1 fruit fly cellular context compared by ENCODE assay signal in the genomic region with DNA sequence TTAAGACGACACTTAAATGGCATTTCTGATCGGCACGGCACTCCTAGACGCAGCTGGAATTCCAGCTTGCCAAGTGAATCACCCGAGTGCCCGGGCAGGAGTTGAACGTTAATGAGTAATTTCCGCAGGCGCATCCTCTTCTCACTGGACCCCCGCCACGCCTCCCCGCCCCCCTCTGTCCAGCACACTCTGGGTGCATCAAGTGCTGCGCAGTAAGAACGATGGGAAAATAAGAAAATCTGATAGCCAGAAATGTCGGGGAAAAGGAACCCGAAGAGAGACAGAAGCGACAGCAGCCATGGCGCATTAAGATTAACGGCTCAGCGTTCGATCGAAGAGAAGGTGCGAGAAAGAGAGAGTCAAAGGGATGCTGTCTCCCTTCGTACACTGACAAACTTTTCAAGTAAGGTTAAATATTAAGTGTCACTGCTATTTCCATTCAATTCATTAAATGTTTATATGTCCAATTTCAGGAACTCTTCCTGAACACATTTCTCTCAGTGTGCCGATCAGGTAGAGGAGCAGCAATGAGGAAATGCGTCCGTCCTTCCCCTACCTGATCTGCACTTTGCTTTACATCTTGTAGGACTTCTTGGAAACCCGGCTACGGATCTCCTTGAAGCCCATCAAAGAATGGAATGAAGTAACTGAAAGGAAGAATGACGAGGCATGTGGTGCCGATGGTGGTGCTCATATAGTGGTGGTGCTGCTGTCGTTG.
TF ChIP-seq lines count a peak whose summit lies in the region.

No protein-coding gene starts in this region.

TF ChIP-seq in whole organism, embryonic, 481 proteins besides CTCF, POLR2A, EP300 and RAD21 (continued from another document and continues in another):
- TF ChIP-seq Antp (GFP tag; optimal IDR thresholded peaks at IDR 0.05; lab: Kevin White, UChicago) (peak; percentile 76), Adf1 (GFP tag; IDR thresholded peaks at IDR 0.05; lab: Robert Waterston, UW) (no peak), CG8478 (optimal IDR thresholded peaks at IDR 0.05; lab: Kevin White, UChicago) (no peak), CG2889 (GFP tag; IDR thresholded peaks at IDR 0.05; lab: Robert Waterston, UW) (no peak), CG18262 (tag; optimal IDR thresholded peaks at IDR 0.05; lab: Kevin White, UChicago) (peak; percentile 88), pan (optimal IDR thresholded peaks at IDR 0.05; lab: Kevin White, UChicago) (no peak), pan (GFP tag; optimal IDR thresholded peaks at IDR 0.05 in 1 of 2, IDR thresholded peaks at IDR 0.05 in 1 of 2) (peak in 1 of 2 experiments; percentile 48), NfI (GFP tag; optimal IDR thresholded peaks at IDR 0.05; lab: Kevin White, UChicago) (no peak), CG12391 (tag; optimal IDR thresholded peaks at IDR 0.05; lab: Kevin White, UChicago) (peak; percentile 74), CG8359 (GFP tag; optimal IDR thresholded peaks at IDR 0.05; lab: Kevin White, UChicago; ENCODE audit: borderline replicate concordance) (peak; percentile 31), Kr (GFP tag; optimal IDR thresholded peaks at IDR 0.05; lab: Kevin White, UChicago) (peak; percentile 38), CG15011 (GFP tag; optimal IDR thresholded peaks at IDR 0.05; lab: Kevin White, UChicago) (no peak), CG32767 (GFP tag; IDR thresholded peaks at IDR 0.05; lab: Robert Waterston, UW) (no peak), CG10462 (GFP tag; optimal IDR thresholded peaks at IDR 0.05; lab: Kevin White, UChicago) (peak; percentile 63), CG31388 (GFP tag; optimal IDR thresholded peaks at IDR 0.05; lab: Kevin White, UChicago) (no peak), kay (GFP tag; optimal IDR thresholded peaks at IDR 0.05; lab: Kevin White, UChicago) (peak; percentile 48), CoRest (tag; optimal IDR thresholded peaks at IDR 0.05; lab: Kevin White, UChicago) (peak; percentile 63), CG34376 (GFP tag; optimal IDR thresholded peaks at IDR 0.05; lab: Kevin White, UChicago) (no peak), E2f1 (GFP tag; IDR thresholded peaks at IDR 0.05; lab: Robert Waterston, UW) (peak; percentile 43; the same call in 1 of the 2 replicates), gfzf (GFP tag; optimal IDR thresholded peaks at IDR 0.05; lab: Kevin White, UChicago) (no peak), Ptx1 (GFP tag; IDR thresholded peaks at IDR 0.05; lab: Robert Waterston, UW) (0 out of 2 replicates have a peak, but pooled peaks have one; percentile 25), p53 (GFP tag; optimal IDR thresholded peaks at IDR 0.05; lab: Kevin White, UChicago) (peak; percentile 51), her (GFP tag; optimal IDR thresholded peaks at IDR 0.05; lab: Kevin White, UChicago) (peak; percentile 54), Oaz (GFP tag; IDR thresholded peaks at IDR 0.05; lab: Robert Waterston, UW) (no peak), Meics (GFP tag; optimal IDR thresholded peaks at IDR 0.05; lab: Kevin White, UChicago) (no peak), CG7556 (GFP tag; optimal IDR thresholded peaks at IDR 0.05; lab: Kevin White, UChicago) (peak; percentile 56), insv (GFP tag; optimal IDR thresholded peaks at IDR 0.05; lab: Kevin White, UChicago) (peak in 1 of 2 experiments; percentile 32), phol (tag; optimal IDR thresholded peaks at IDR 0.05; lab: Kevin White, UChicago) (peak; percentile 80), CG10147 (GFP tag; optimal IDR thresholded peaks at IDR 0.05; lab: Kevin White, UChicago) (no peak), CG7745 (tag; optimal IDR thresholded peaks at IDR 0.05; lab: Kevin White, UChicago) (peak; percentile 44), CG18764 (GFP tag; optimal IDR thresholded peaks at IDR 0.05; lab: Kevin White, UChicago) (peak; percentile 50), CG10979 (tag; optimal IDR thresholded peaks at IDR 0.05; lab: Kevin White, UChicago) (peak; percentile 87), CG34224 (GFP tag; IDR thresholded peaks at IDR 0.05; lab: Robert Waterston, UW; ENCODE audit: partially characterized antibody) (no peak), aop (GFP tag; IDR thresholded peaks at IDR 0.05; lab: Robert Waterston, UW) (peak; percentile 89), CG9727 (GFP tag; optimal IDR thresholded peaks at IDR 0.05; lab: Kevin White, UChicago) (peak; percentile 89), maf-S (GFP tag; optimal IDR thresholded peaks at IDR 0.05; lab: Kevin White, UChicago) (peak; percentile 17), CG9797 (GFP tag; optimal IDR thresholded peaks at IDR 0.05; lab: Kevin White, UChicago) (peak; percentile 9), Eip74EF (GFP tag; optimal IDR thresholded peaks at IDR 0.05; lab: Kevin White, UChicago) (peak in 1 of 2 experiments; percentile 7), Hsf (GFP tag; optimal IDR thresholded peaks at IDR 0.05; lab: Kevin White, UChicago) (peak; percentile 56), CG14441 (GFP tag; IDR thresholded peaks at IDR 0.05; lab: Robert Waterston, UW) (no peak), dan (GFP tag; IDR thresholded peaks at IDR 0.05; lab: Robert Waterston, UW) (peak; percentile 86), stc (GFP tag; IDR thresholded peaks at IDR 0.05; lab: Robert Waterston, UW) (no peak), CG4404 (GFP tag; IDR thresholded peaks at IDR 0.05; lab: Robert Waterston, UW) (peak; percentile 93), CG14965 (GFP tag; optimal IDR thresholded peaks at IDR 0.05; lab: Kevin White, UChicago; ENCODE audit: borderline replicate concordance) (no peak), Mrtf (GFP tag; IDR thresholded peaks at IDR 0.05; lab: Robert Waterston, UW) (no peak), CG5180 (GFP tag; optimal IDR thresholded peaks at IDR 0.05; lab: Kevin White, UChicago) (no peak), HLH54F (GFP tag; optimal IDR thresholded peaks at IDR 0.05; lab: Kevin White, UChicago) (peak; percentile 40), lola (GFP tag; optimal IDR thresholded peaks at IDR 0.05; lab: Kevin White, UChicago) (peak in 1 of 3 experiments; percentile 90), TFAM (GFP tag; optimal IDR thresholded peaks at IDR 0.05; lab: Kevin White, UChicago) (no peak), CG7987 (GFP tag; optimal IDR thresholded peaks at IDR 0.05; lab: Kevin White, UChicago) (no peak), PHDP (tag; optimal IDR thresholded peaks at IDR 0.05; lab: Kevin White, UChicago) (no peak), CG10959 (GFP tag; IDR thresholded peaks at IDR 0.05; lab: Robert Waterston, UW) (peak; percentile 91), Sox100B (GFP tag; optimal IDR thresholded peaks at IDR 0.05; lab: Kevin White, UChicago) (peak; percentile 23), grau (tag; optimal IDR thresholded peaks at IDR 0.05; lab: Kevin White, UChicago) (peak; percentile 67), pzg (GFP tag; optimal IDR thresholded peaks at IDR 0.05; lab: Kevin White, UChicago) (no peak), gsb (GFP tag; IDR thresholded peaks at IDR 0.05; lab: Robert Waterston, UW) (no peak), CG14050 (GFP tag; IDR thresholded peaks at IDR 0.05; lab: Robert Waterston, UW) (no peak), wor (GFP tag; IDR thresholded peaks at IDR 0.05; lab: Robert Waterston, UW) (no peak), CG17385 (GFP tag; optimal IDR thresholded peaks at IDR 0.05; lab: Kevin White, UChicago) (peak; percentile 3), Lim3 (GFP tag; IDR thresholded peaks at IDR 0.05; lab: Robert Waterston, UW) (no peak), twi (tag; optimal IDR thresholded peaks at IDR 0.05; lab: Kevin White, UChicago) (peak; percentile 89), CG1529 (GFP tag; optimal IDR thresholded peaks at IDR 0.05; lab: Kevin White, UChicago) (peak; percentile 48), B-H1 (GFP tag; IDR thresholded peaks at IDR 0.05; lab: Robert Waterston, UW) (no peak), Dek (tag; optimal IDR thresholded peaks at IDR 0.05; lab: Kevin White, UChicago) (no peak), CG6654 (GFP tag; optimal IDR thresholded peaks at IDR 0.05; lab: Kevin White, UChicago) (no peak), Nf-YA (GFP tag; IDR thresholded peaks at IDR 0.05; lab: Robert Waterston, UW) (no peak), CG1832 (GFP tag; optimal IDR thresholded peaks at IDR 0.05; lab: Kevin White, UChicago) (peak; percentile 60), Fer3 (tag; optimal IDR thresholded peaks at IDR 0.05; lab: Kevin White, UChicago) (no peak), Awh (GFP tag; IDR thresholded peaks at IDR 0.05; lab: Robert Waterston, UW) (peak; percentile 63), Fer2 (tag; optimal IDR thresholded peaks at IDR 0.05; lab: Kevin White, UChicago) (no peak), Dp (GFP tag; optimal IDR thresholded peaks at IDR 0.05; lab: Kevin White, UChicago) (no peak), dysf (GFP tag; IDR thresholded peaks at IDR 0.05; lab: Robert Waterston, UW) (0 out of 3 replicates have a peak, but pooled peaks have one; percentile 26), peb (GFP tag; IDR thresholded peaks at IDR 0.05; lab: Robert Waterston, UW) (peak; percentile 63; the same call in 1 of the 2 replicates), crol (GFP tag; IDR thresholded peaks at IDR 0.05; lab: Robert Waterston, UW) (peak; percentile 93), CG3281 (GFP tag; optimal IDR thresholded peaks at IDR 0.05; lab: Kevin White, UChicago) (no peak), en (GFP tag; optimal IDR thresholded peaks at IDR 0.05; lab: Kevin White, UChicago) (peak; percentile 35), lmd (GFP tag; IDR thresholded peaks at IDR 0.05; lab: Robert Waterston, UW) (peak; percentile 26; the same call in 1 of the 2 replicates), CG9876 (GFP tag; optimal IDR thresholded peaks at IDR 0.05; lab: Kevin White, UChicago) (peak; percentile 25), Dref (GFP tag; IDR thresholded peaks at IDR 0.05; lab: Robert Waterston, UW) (no peak), CG7839 (tag; optimal IDR thresholded peaks at IDR 0.05; lab: Kevin White, UChicago) (peak; percentile 59), ind (GFP tag; optimal IDR thresholded peaks at IDR 0.05; lab: Kevin White, UChicago) (peak; percentile 36), slou (GFP tag; optimal IDR thresholded peaks at IDR 0.05; lab: Kevin White, UChicago) (no peak), Lhr (GFP tag; optimal IDR thresholded peaks at IDR 0.05; lab: Kevin White, UChicago) (peak; percentile 22), CG12219 (GFP tag; optimal IDR thresholded peaks at IDR 0.05; lab: Kevin White, UChicago) (peak; percentile 61), Jarid2 (GFP tag; optimal IDR thresholded peaks at IDR 0.05; lab: Kevin White, UChicago) (no peak), salm (tag; optimal IDR thresholded peaks at IDR 0.05; lab: Kevin White, UChicago) (peak; percentile 48), D (optimal IDR thresholded peaks at IDR 0.05; lab: Kevin White, UChicago) (peak; percentile 94), D (GFP tag; optimal IDR thresholded peaks at IDR 0.05; lab: Kevin White, UChicago) (peak; percentile 76), Vsx1 (GFP tag; optimal IDR thresholded peaks at IDR 0.05; lab: Kevin White, UChicago) (peak; percentile 38), CG6813 (GFP tag; optimal IDR thresholded peaks at IDR 0.05; lab: Kevin White, UChicago) (peak; percentile 69), CrebB (tag; optimal IDR thresholded peaks at IDR 0.05; lab: Kevin White, UChicago) (no peak), crp (GFP tag; optimal IDR thresholded peaks at IDR 0.05; lab: Kevin White, UChicago) (no peak), jigr1 (GFP tag; IDR thresholded peaks at IDR 0.05; lab: Robert Waterston, UW) (no peak), Hmr (GFP tag; optimal IDR thresholded peaks at IDR 0.05; lab: Kevin White, UChicago) (no peak), hbn (GFP tag; IDR thresholded peaks at IDR 0.05; lab: Robert Waterston, UW; ENCODE audit: partially characterized antibody) (no peak), fd102C (GFP tag; optimal IDR thresholded peaks at IDR 0.05; lab: Kevin White, UChicago) (peak; percentile 94), CG30020 (tag; optimal IDR thresholded peaks at IDR 0.05; lab: Kevin White, UChicago) (peak; percentile 21), zfh1 (GFP tag; IDR thresholded peaks at IDR 0.05; lab: Robert Waterston, UW) (peak; percentile 87), Hr51 (GFP tag; optimal IDR thresholded peaks at IDR 0.05; lab: Kevin White, UChicago) (peak in 1 of 2 experiments; percentile 72), luna (GFP tag; optimal IDR thresholded peaks at IDR 0.05; lab: Kevin White, UChicago) (no peak), tgo (GFP tag; IDR thresholded peaks at IDR 0.05; lab: Robert Waterston, UW) (no peak; the same call in 2 of the 3 replicates), Rfx (GFP tag; IDR thresholded peaks at IDR 0.05; lab: Robert Waterston, UW) (no peak), MTF-1 (GFP tag; optimal IDR thresholded peaks at IDR 0.05; lab: Kevin White, UChicago; ENCODE audit: borderline replicate concordance) (no peak), Aef1 (GFP tag; IDR thresholded peaks at IDR 0.05; lab: Robert Waterston, UW) (no peak), CG34422 (GFP tag; IDR thresholded peaks at IDR 0.05; lab: Robert Waterston, UW) (0 out of 3 replicates have a peak, but pooled peaks have one; percentile 24), CG17361 (GFP tag; IDR thresholded peaks at IDR 0.05; lab: Robert Waterston, UW) (peak; percentile 80), CG16779 (GFP tag; IDR thresholded peaks at IDR 0.05; lab: Robert Waterston, UW) (no peak), psq (GFP tag; optimal IDR thresholded peaks at IDR 0.05; lab: Kevin White, UChicago) (peak; percentile 70), CG4854 (GFP tag; optimal IDR thresholded peaks at IDR 0.05; lab: Kevin White, UChicago) (no peak), E2f2 (GFP tag; IDR thresholded peaks at IDR 0.05; lab: Robert Waterston, UW) (no peak), nerfin-2 (GFP tag; IDR thresholded peaks at IDR 0.05; lab: Robert Waterston, UW; ENCODE audit: partially characterized antibody) (no peak), disco-r (GFP tag; optimal IDR thresholded peaks at IDR 0.05; lab: Kevin White, UChicago) (peak; percentile 13), CG1602 (GFP tag; optimal IDR thresholded peaks at IDR 0.05; lab: Kevin White, UChicago) (peak; percentile 61), ems (GFP tag; optimal IDR thresholded peaks at IDR 0.05; lab: Kevin White, UChicago) (no peak), CG1024 (GFP tag; IDR thresholded peaks at IDR 0.05; lab: Robert Waterston, UW) (peak; percentile 68), toy (GFP tag; IDR thresholded peaks at IDR 0.05; lab: Robert Waterston, UW) (no peak), CG10654 (GFP tag; optimal IDR thresholded peaks at IDR 0.05; lab: Kevin White, UChicago) (peak; percentile 44), CG11247 (GFP tag; IDR thresholded peaks at IDR 0.05; lab: Robert Waterston, UW) (no peak), crc (GFP tag; optimal IDR thresholded peaks at IDR 0.05; lab: Kevin White, UChicago) (peak; percentile 34), Poxn (GFP tag; IDR thresholded peaks at IDR 0.05; lab: Robert Waterston, UW) (no peak), croc (GFP tag; conservative IDR thresholded peaks at IDR 0.05; lab: Robert Waterston, UW) (peak; percentile 64), gcm (GFP tag; optimal IDR thresholded peaks at IDR 0.05; lab: Kevin White, UChicago) (peak; percentile 69), Dll (GFP tag; IDR thresholded peaks at IDR 0.05; lab: Robert Waterston, UW; ENCODE audit: partially characterized antibody) (no peak), caup (GFP tag; optimal IDR thresholded peaks at IDR 0.05; lab: Kevin White, UChicago; ENCODE audit: severe bottlenecking) (no peak)
